Worm (Caenorhabditis elegans): ENCODE results near the gene cyp-13B2.

cyp-13B2 gene

ce11 chrX:14225273-14225672, at the start of gene cyp-13B2:
Gene cyp-13B2, plus strand, starts transcription at chrX:14225573.
- no peak for TF ChIP-seq dao-5 (tag; optimal IDR thresholded peaks at IDR 0.05)
- no peak for TF ChIP-seq W03F9.2 (tag; optimal IDR thresholded peaks at IDR 0.05)
- TF ChIP-seq him-1 (tag; optimal IDR thresholded peaks at IDR 0.05): no peak

ce11 chrX:14175740-14176139, 49.6 kb upstream of the cyp-13B2 start, which contains the start of gene C37E2.2:
Gene C37E2.2, plus strand, starts transcription at chrX:14176040.
- TF ChIP-seq dao-5 (tag; optimal IDR thresholded peaks at IDR 0.05) (no peak), him-1 (tag; optimal IDR thresholded peaks at IDR 0.05) (no peak), W03F9.2 (tag; optimal IDR thresholded peaks at IDR 0.05) (no peak)

ce11 chrX:14178688-14179087, 46.7 kb upstream of the cyp-13B2 start, which contains the start of gene C37E2.10:
Gene C37E2.10, plus strand, starts transcription at chrX:14178988.
- TF ChIP-seq dao-5 (tag; optimal IDR thresholded peaks at IDR 0.05) (no peak), W03F9.2 (tag; optimal IDR thresholded peaks at IDR 0.05) (no peak), him-1 (tag; optimal IDR thresholded peaks at IDR 0.05) (no peak)

- TF ChIP-seq W03F9.2 (tag; optimal IDR thresholded peaks at IDR 0.05): no peak
- no peak for TF ChIP-seq dao-5 (tag; optimal IDR thresholded peaks at IDR 0.05)
- no peak for TF ChIP-seq him-1 (tag; optimal IDR thresholded peaks at IDR 0.05)
These were observed 45.9 kb upstream of the cyp-13B2 start for ce11 chrX:14179488-14179887.

- TF ChIP-seq dao-5 (tag; optimal IDR thresholded peaks at IDR 0.05) (no peak), him-1 (tag; optimal IDR thresholded peaks at IDR 0.05) (no peak), W03F9.2 (tag; optimal IDR thresholded peaks at IDR 0.05) (no peak)
These were observed 45.2 kb upstream of the cyp-13B2 start, which contains the start of gene C37E2.3 for ce11 chrX:14180151-14180550. Gene C37E2.3, plus strand, starts transcription at chrX:14180451.

- no peak for TF ChIP-seq W03F9.2 (tag; optimal IDR thresholded peaks at IDR 0.05)
- TF ChIP-seq him-1 (tag; optimal IDR thresholded peaks at IDR 0.05): no peak
- TF ChIP-seq dao-5 (tag; optimal IDR thresholded peaks at IDR 0.05): no peak
These were observed 42.9 kb upstream of the cyp-13B2 start for ce11 chrX:14182514-14182913.

- TF ChIP-seq him-1 (tag; optimal IDR thresholded peaks at IDR 0.05) (no peak), dao-5 (tag; optimal IDR thresholded peaks at IDR 0.05) (no peak), W03F9.2 (tag; optimal IDR thresholded peaks at IDR 0.05) (no peak)
These were observed 39.7 kb upstream of the cyp-13B2 start for ce11 chrX:14185631-14186030.

- no peak for TF ChIP-seq dao-5 (tag; optimal IDR thresholded peaks at IDR 0.05)
- TF ChIP-seq W03F9.2 (tag; optimal IDR thresholded peaks at IDR 0.05): no peak
- no peak for TF ChIP-seq him-1 (tag; optimal IDR thresholded peaks at IDR 0.05)
These were observed 38.9 kb upstream of the cyp-13B2 start, which contains the start of gene ceh-36 for ce11 chrX:14186466-14186865. Gene ceh-36, minus strand, starts transcription at chrX:14186566.

ce11 chrX:14194251-14194650, 31.1 kb upstream of the cyp-13B2 start:
- no peak for TF ChIP-seq W03F9.2 (tag; optimal IDR thresholded peaks at IDR 0.05)
- no peak for TF ChIP-seq him-1 (tag; optimal IDR thresholded peaks at IDR 0.05)
- no peak for TF ChIP-seq dao-5 (tag; optimal IDR thresholded peaks at IDR 0.05)

- TF ChIP-seq dao-5 (tag; optimal IDR thresholded peaks at IDR 0.05) (no peak), W03F9.2 (tag; optimal IDR thresholded peaks at IDR 0.05) (no peak)
These were observed 19.1 kb upstream of the cyp-13B2 start for ce11 chrX:14206321-14206720.

- TF ChIP-seq W03F9.2 (tag; optimal IDR thresholded peaks at IDR 0.05) (no peak), dao-5 (tag; optimal IDR thresholded peaks at IDR 0.05) (no peak), him-1 (tag; optimal IDR thresholded peaks at IDR 0.05) (no peak)
These were observed 17.4 kb upstream of the cyp-13B2 start, which contains the start of gene ceh-37 for ce11 chrX:14207942-14208341. Gene ceh-37, minus strand, starts transcription at chrX:14208000.

- no peak for TF ChIP-seq him-1 (tag; optimal IDR thresholded peaks at IDR 0.05)
- TF ChIP-seq W03F9.2 (tag; optimal IDR thresholded peaks at IDR 0.05): no peak
- no peak for TF ChIP-seq dao-5 (tag; optimal IDR thresholded peaks at IDR 0.05)
These were observed 12.1 kb upstream of the cyp-13B2 start for ce11 chrX:14213314-14213713.

- TF ChIP-seq W03F9.2 (tag; optimal IDR thresholded peaks at IDR 0.05): no peak
- TF ChIP-seq him-1 (tag; optimal IDR thresholded peaks at IDR 0.05): no peak
- TF ChIP-seq dao-5 (tag; optimal IDR thresholded peaks at IDR 0.05): no peak
These were observed 10.8 kb upstream of the cyp-13B2 start, which contains the start of gene K06G5.1 for ce11 chrX:14214520-14215023. Gene K06G5.1, plus strand, starts transcription at chrX:14214973.

- TF ChIP-seq him-1 (tag; optimal IDR thresholded peaks at IDR 0.05) (no peak), dao-5 (tag; optimal IDR thresholded peaks at IDR 0.05) (no peak)
These were observed 2.2 kb upstream of the cyp-13B2 start, which contains the start of gene K06G5.3 for ce11 chrX:14223156-14223555. Gene K06G5.3, minus strand, starts transcription at chrX:14223256.

- TF ChIP-seq him-1 (tag; optimal IDR thresholded peaks at IDR 0.05) (no peak), W03F9.2 (tag; optimal IDR thresholded peaks at IDR 0.05) (no peak), dao-5 (tag; optimal IDR thresholded peaks at IDR 0.05) (no peak)
These were observed 3.4 kb downstream of the cyp-13B2 start for ce11 chrX:14228764-14229163.
